Fruit fly (Drosophila melanogaster) whole organism, wandering third instar larva: ENCODE measurements around the gene Rbp.

Source experiments
- Abd-B ChIP-seq: fragments of >200 bp; optimal IDR thresholded peaks from 2 replicates; lab custom pipeline; 2017; ENCODE audit warnings: missing biosample characterization, missing genetic modification characterization
- CG32264 ChIP-seq: fragments of 200-800 bp; sonication (Bioruptor generic); optimal IDR thresholded peaks from 2 replicates; lab custom pipeline; 2016; ENCODE audit warnings: missing biosample characterization, missing genetic modification characterization
- CG9705 ChIP-seq: fragments of 200-800 bp; sonication (Bioruptor generic); optimal IDR thresholded peaks from 2 replicates; lab custom pipeline; 2018; ENCODE audit warnings: missing biosample characterization, mild to moderate bottlenecking, missing genetic modification characterization
- CrebA ChIP-seq: fragments of 200-800 bp; sonication (Bioruptor generic); optimal IDR thresholded peaks from 2 replicates; lab custom pipeline; 2016; ENCODE audit warnings: missing biosample characterization, mild to moderate bottlenecking, missing genetic modification characterization, borderline replicate concordance
- Dfd ChIP-seq: fragments of >200 bp; optimal IDR thresholded peaks from 2 replicates; lab custom pipeline; 2017; ENCODE audit warnings: missing biosample characterization, missing genetic modification characterization
- Dif ChIP-seq: fragments of 200-275, 200-300 bp; sonication (Bioruptor generic); optimal IDR thresholded peaks from 2 replicates; lab custom pipeline; 2018; ENCODE audit warnings: missing biosample characterization, missing genetic modification characterization; ENCODE audit not compliant: partially characterized antibody
- GATAd ChIP-seq: sonication (Bioruptor generic); optimal IDR thresholded peaks from 2 replicates; lab custom pipeline; 2016; ENCODE audit warnings: missing biosample characterization, missing genetic modification characterization
- HLH106 ChIP-seq: fragments of 200-800 bp; optimal IDR thresholded peaks from 3 replicates; lab custom pipeline; 2019; ENCODE audit warnings: missing biosample characterization, mild to moderate bottlenecking, missing genetic modification characterization, moderate library complexity
- Hr78 ChIP-seq: fragments of >200 bp; optimal IDR thresholded peaks from 2 replicates; lab custom pipeline; 2017; ENCODE audit warnings: missing biosample characterization, missing genetic modification characterization
- Hr83 ChIP-seq: fragments of 200-300 bp; sonication (Bioruptor generic); optimal IDR thresholded peaks from 2 replicates; lab custom pipeline; 2016; ENCODE audit warnings: missing biosample characterization, mild to moderate bottlenecking, missing genetic modification characterization, moderate library complexity; ENCODE audit not compliant: poor library complexity, severe bottlenecking
- Mio ChIP-seq: sonication (Bioruptor generic); optimal IDR thresholded peaks from 2 replicates; lab custom pipeline; 2016; ENCODE audit warnings: missing biosample characterization, missing genetic modification characterization
- Myc ChIP-seq: fragments of >200 bp; optimal IDR thresholded peaks from 2 replicates; lab custom pipeline; 2017
- N ChIP-seq: fragments of >200 bp; optimal IDR thresholded peaks from 2 replicates; lab custom pipeline; 2018; ENCODE audit warnings: missing biosample characterization, missing external identifiers, missing genetic modification characterization
- OdsH ChIP-seq: fragments of 200-800 bp; sonication (Bioruptor generic); optimal IDR thresholded peaks from 2 replicates; lab custom pipeline; 2016; ENCODE audit warnings: missing biosample characterization, mild to moderate bottlenecking, missing genetic modification characterization
- Rel ChIP-seq, 2 experiments: fragments of 200-800 bp; sonication (Bioruptor generic) in 1 of 2; optimal IDR thresholded peaks; 2 replicates in 1 of 2; 3 replicates in 1 of 2; lab custom pipeline; 2016 to 2019; ENCODE audit warnings: mild to moderate bottlenecking in 2 of 2, missing biosample characterization in 2 of 2, missing genetic modification characterization in 2 of 2, moderate library complexity in 1 of 2
- Sp1 ChIP-seq: fragments of 200-800 bp; sonication (Bioruptor generic); optimal IDR thresholded peaks from 3 replicates; lab custom pipeline; 2019; ENCODE audit warnings: missing biosample characterization, mild to moderate bottlenecking, missing genetic modification characterization, moderate library complexity
- Vsx2 ChIP-seq: fragments of 200-300, 225-300 bp; sonication (Bioruptor generic); optimal IDR thresholded peaks from 2 replicates; lab custom pipeline; 2018; ENCODE audit warnings: missing biosample characterization, missing genetic modification characterization; ENCODE audit not compliant: partially characterized antibody
- br ChIP-seq: fragments of 200-800 bp; sonication (Bioruptor generic); optimal IDR thresholded peaks from 2 replicates; lab custom pipeline; 2016; ENCODE audit warnings: missing biosample characterization, missing genetic modification characterization
- brk ChIP-seq: fragments of 200-800 bp; sonication (Bioruptor generic); optimal IDR thresholded peaks from 2 replicates; lab custom pipeline; 2016; ENCODE audit warnings: missing biosample characterization, mild to moderate bottlenecking, missing genetic modification characterization
- dl ChIP-seq, 2 experiments: fragments of 175-275, 200-275 bp in 1 of 2; fragments of 200-275 bp in 1 of 2; sonication (Bioruptor generic); optimal IDR thresholded peaks; lab custom pipeline; 2018; ENCODE audit warnings: mild to moderate bottlenecking in 2 of 2, missing biosample characterization in 2 of 2, missing genetic modification characterization in 2 of 2, moderate library complexity in 2 of 2; ENCODE audit not compliant: partially characterized antibody in 2 of 2, insufficient read depth in 1 of 2
- ey ChIP-seq: fragments of 200-800 bp; sonication (Bioruptor generic); optimal IDR thresholded peaks from 2 replicates; lab custom pipeline; 2016; ENCODE audit warnings: missing biosample characterization, missing genetic modification characterization
- foxo ChIP-seq, 2 experiments: fragments of 200-800 bp; sonication (Bioruptor generic); optimal IDR thresholded peaks; 2 replicates in 1 of 2; 3 replicates in 1 of 2; lab custom pipeline; 2016 to 2017; ENCODE audit warnings: missing biosample characterization in 2 of 2, missing genetic modification characterization in 2 of 2
- fru ChIP-seq: fragments of 200-800 bp; sonication (Bioruptor generic); optimal IDR thresholded peaks from 3 replicates; lab custom pipeline; 2016; ENCODE audit warnings: missing biosample characterization, mild to moderate bottlenecking, missing genetic modification characterization
- h ChIP-seq: fragments of 200-800 bp; sonication (Bioruptor generic); optimal IDR thresholded peaks from 3 replicates; lab custom pipeline; 2016; ENCODE audit warnings: missing biosample characterization, mild to moderate bottlenecking, missing genetic modification characterization
- jim ChIP-seq: fragments of 175-275, 200-325 bp; sonication (Bioruptor generic); optimal IDR thresholded peaks from 2 replicates; lab custom pipeline; 2016; ENCODE audit warnings: missing biosample characterization, mild to moderate bottlenecking, missing genetic modification characterization
- pan ChIP-seq: fragments of >200 bp; optimal IDR thresholded peaks from 2 replicates; lab custom pipeline; 2017
- psq ChIP-seq: fragments of 200-800 bp; sonication (Bioruptor generic); optimal IDR thresholded peaks from 3 replicates; lab custom pipeline; 2017; ENCODE audit warnings: missing biosample characterization, mild to moderate bottlenecking, missing genetic modification characterization, moderate library complexity
- rgr ChIP-seq: fragments of 200-800 bp; sonication (Bioruptor generic); optimal IDR thresholded peaks from 3 replicates; lab custom pipeline; 2016; ENCODE audit warnings: missing biosample characterization, mild to moderate bottlenecking, missing genetic modification characterization
- sage ChIP-seq: fragments of 200-800 bp; sonication (Bioruptor generic); optimal IDR thresholded peaks from 2 replicates; lab custom pipeline; 2016; ENCODE audit warnings: missing biosample characterization, mild to moderate bottlenecking, missing genetic modification characterization
- sv ChIP-seq: fragments of 200-800 bp; sonication (Bioruptor generic); optimal IDR thresholded peaks from 3 replicates; lab custom pipeline; 2016; ENCODE audit warnings: missing biosample characterization, missing genetic modification characterization
- tai ChIP-seq: sonication (Bioruptor generic); optimal IDR thresholded peaks from 2 replicates; lab custom pipeline; 2016; ENCODE audit warnings: missing biosample characterization, missing genetic modification characterization
- usp ChIP-seq: fragments of >200 bp; optimal IDR thresholded peaks from 2 replicates; lab custom pipeline; 2017; ENCODE audit warnings: missing biosample characterization, missing genetic modification characterization
- woc ChIP-seq: sonication (Bioruptor generic); optimal IDR thresholded peaks from 2 replicates; lab custom pipeline; 2016; ENCODE audit warnings: missing biosample characterization, mild to moderate bottlenecking, missing genetic modification characterization

Rbp gene

DNA sequence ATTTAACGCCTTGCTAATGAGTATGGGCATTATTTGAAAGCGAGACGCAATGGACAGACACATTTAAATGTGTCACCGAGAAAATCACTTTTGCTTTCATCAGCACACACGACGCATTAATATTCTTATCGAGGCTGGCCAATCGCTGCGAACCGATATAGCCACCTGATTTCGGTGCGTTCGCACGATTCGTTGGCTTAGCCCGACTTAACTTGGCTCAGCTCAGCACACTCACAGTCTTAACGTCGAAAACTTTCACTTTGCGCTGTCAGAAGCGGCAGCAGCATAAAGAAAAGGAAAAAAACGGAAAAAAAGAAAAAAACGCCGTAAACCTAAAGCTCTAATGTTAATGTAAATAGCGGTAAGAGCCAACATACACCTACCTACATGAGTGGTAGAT, 55.9 kb downstream of the Rbp start:
- TF ChIP-seq sage (GFP tag; lab: Kevin White, UChicago): no peak
- no peak for TF ChIP-seq ey (GFP tag; lab: Kevin White, UChicago)
- TF ChIP-seq pan: no peak
- no peak for TF ChIP-seq sv (GFP tag; lab: Kevin White, UChicago)
- TF ChIP-seq Abd-B (GFP tag; lab: Kevin White, UChicago): no peak
- TF ChIP-seq tai (GFP tag; lab: Kevin White, UChicago): no peak
- TF ChIP-seq br (GFP tag; lab: Kevin White, UChicago): no peak
- no peak for TF ChIP-seq Mio
- TF ChIP-seq h (GFP tag; lab: Kevin White, UChicago): no peak
- TF ChIP-seq GATAd (GFP tag; lab: Kevin White, UChicago): no peak
- no peak for TF ChIP-seq Hr83 (GFP tag; lab: Kevin White, UChicago)
- TF ChIP-seq CrebA (GFP tag; lab: Kevin White, UChicago): no peak
- no peak for TF ChIP-seq CG32264 (GFP tag; lab: Kevin White, UChicago)
- TF ChIP-seq HLH106 (tag; lab: Kevin White, UChicago): no peak
- no peak for TF ChIP-seq N (GFP tag; lab: Kevin White, UChicago)
- TF ChIP-seq dl (GFP tag; optimal IDR thresholded peaks at IDR 0.05; lab: Kevin White, UChicago; ENCODE audit: insufficient read depth in 1 of 2, partially characterized antibody in 2 of 2): no peak
- no peak for TF ChIP-seq usp (GFP tag; lab: Kevin White, UChicago)

- no peak for TF ChIP-seq woc (GFP tag; lab: Kevin White, UChicago)
- TF ChIP-seq GATAd (GFP tag; lab: Kevin White, UChicago): no peak
- no peak for TF ChIP-seq Hr78 (GFP tag; lab: Kevin White, UChicago)
- TF ChIP-seq psq (GFP tag; lab: Kevin White, UChicago): no peak
- TF ChIP-seq tai (GFP tag; lab: Kevin White, UChicago): no peak
- TF ChIP-seq jim: no peak
- no peak for TF ChIP-seq Vsx2 (GFP tag; lab: Kevin White, UChicago)
- TF ChIP-seq ey (GFP tag; lab: Kevin White, UChicago): no peak
- TF ChIP-seq Rel (GFP tag; optimal IDR thresholded peaks at IDR 0.05; lab: Kevin White, UChicago): no peak
- TF ChIP-seq Rel (tag; optimal IDR thresholded peaks at IDR 0.05; lab: Kevin White, UChicago): no peak
- no peak for TF ChIP-seq Dfd (GFP tag; lab: Kevin White, UChicago)
- TF ChIP-seq sv (GFP tag; lab: Kevin White, UChicago): no peak
- TF ChIP-seq foxo (GFP tag; optimal IDR thresholded peaks at IDR 0.05; lab: Kevin White, UChicago): no peak
- TF ChIP-seq CrebA (GFP tag; lab: Kevin White, UChicago): no peak
- no peak for TF ChIP-seq CG9705
- no peak for TF ChIP-seq brk (GFP tag; lab: Kevin White, UChicago)
Measured at dm6 chr3R:15431142-15431541, 56.7 kb downstream of the Rbp start.

dm6 chr3R:15433340-15433945, 59.0 kb downstream of the Rbp start:
- no peak for TF ChIP-seq br (GFP tag; lab: Kevin White, UChicago)
- no peak for TF ChIP-seq CG9705
- TF ChIP-seq fru: no peak
- no peak for TF ChIP-seq OdsH (GFP tag; lab: Kevin White, UChicago)
- TF ChIP-seq sv (GFP tag; lab: Kevin White, UChicago): no peak
- TF ChIP-seq woc (GFP tag; lab: Kevin White, UChicago): no peak
- TF ChIP-seq Abd-B (GFP tag; lab: Kevin White, UChicago): no peak
- no peak for TF ChIP-seq Hr78 (GFP tag; lab: Kevin White, UChicago)
- TF ChIP-seq sage (GFP tag; lab: Kevin White, UChicago): no peak
- TF ChIP-seq rgr (GFP tag; lab: Kevin White, UChicago): no peak
- TF ChIP-seq CrebA (GFP tag; lab: Kevin White, UChicago): no peak
- no peak for TF ChIP-seq Dif (GFP tag; lab: Kevin White, UChicago)
- TF ChIP-seq CG32264 (GFP tag; lab: Kevin White, UChicago): no peak
- TF ChIP-seq Sp1 (GFP tag; lab: Kevin White, UChicago): no peak

dm6 chr3R:15434676-15435075, 60.2 kb downstream of the Rbp start, which contains the start of gene CG6118:
Gene CG6118 (minus strand): TSS chr3R:15434738.
- TF ChIP-seq psq (GFP tag; lab: Kevin White, UChicago) (peak; percentile 10), fru (no peak), Myc (lab: Kevin White, UChicago) (no peak)
